Worm (Caenorhabditis elegans): ENCODE measurements around the gene Y4C6B.4.

Y4C6B.4 gene

DNA sequence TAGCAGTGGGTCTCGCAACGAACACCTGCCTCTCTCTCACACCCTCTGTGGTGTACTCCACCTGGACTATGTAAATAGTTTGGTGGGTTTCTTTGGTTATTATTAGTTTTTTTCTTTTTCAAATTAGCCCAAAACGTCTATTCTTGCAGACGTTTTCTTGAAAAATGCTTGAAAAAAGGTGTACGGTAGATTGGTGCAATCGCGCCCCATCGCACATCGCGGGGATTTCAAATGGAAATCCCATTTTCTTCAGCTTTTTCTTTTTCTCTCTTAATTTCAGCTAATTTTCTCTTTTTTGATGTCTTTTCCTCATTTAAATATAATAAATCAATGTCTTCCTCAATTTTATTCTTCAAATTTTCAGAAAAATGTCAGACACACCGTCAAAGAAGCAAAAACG lies 27.9 kb downstream of the Y4C6B.4 start, which contains the start of gene Y4C6B.1:
TSS of gene Y4C6B.1 (plus strand) at position 365 of the 400 bp plus-strand sequence.
- TF ChIP-seq ets-4 (tag; optimal IDR thresholded peaks at IDR 0.05) (no peak), ztf-16 (tag; optimal IDR thresholded peaks at IDR 0.05) (no peak), ttx-3 (tag; optimal IDR thresholded peaks at IDR 0.05) (peak; percentile 24), K09A11.1 (tag; optimal IDR thresholded peaks at IDR 0.05; ENCODE audit: insufficient read depth) (no peak), tbx-2 (tag; optimal IDR thresholded peaks at IDR 0.05) (peak; percentile 17)

DNA sequence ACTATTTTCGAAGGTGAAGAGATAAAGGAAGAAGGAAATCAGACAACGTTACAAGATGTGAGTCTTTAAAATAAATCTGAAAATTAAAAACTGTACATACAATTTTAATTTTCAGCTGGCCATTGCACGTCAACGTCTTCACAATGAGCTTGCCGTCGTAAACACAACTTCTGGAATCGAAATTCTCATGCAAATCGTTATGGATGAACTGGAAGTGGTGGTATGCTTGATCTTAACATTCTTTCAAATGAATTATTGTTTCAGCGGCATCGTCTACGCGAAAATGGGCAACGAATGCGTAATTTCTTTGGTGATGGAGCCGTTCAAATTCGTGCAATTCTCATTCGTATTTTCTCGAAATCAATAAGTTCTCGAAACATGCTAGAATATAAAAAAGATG lies 28.3 kb downstream of the Y4C6B.4 start:
- TF ChIP-seq hlh-30 (tag; optimal IDR thresholded peaks at IDR 0.05; ENCODE audit: insufficient read depth) (no peak), tbx-2 (tag; optimal IDR thresholded peaks at IDR 0.05) (no peak), pat-9 (tag; optimal IDR thresholded peaks at IDR 0.05) (no peak), ceh-9 (tag; optimal IDR thresholded peaks at IDR 0.05) (no peak), che-1 (tag; optimal IDR thresholded peaks at IDR 0.05) (no peak), npax-4 (tag; optimal IDR thresholded peaks at IDR 0.05) (no peak), nfya-1 (tag; optimal IDR thresholded peaks at IDR 0.05) (no peak), T23F11.4 (GFP tag; optimal IDR thresholded peaks at IDR 0.05) (no peak), ttx-3 (tag; optimal IDR thresholded peaks at IDR 0.05) (no peak), ceh-18 (tag; optimal IDR thresholded peaks at IDR 0.05) (no peak), ceh-24 (tag; optimal IDR thresholded peaks at IDR 0.05) (no peak), hlh-13 (GFP tag; optimal IDR thresholded peaks at IDR 0.05) (no peak), ceh-6 (GFP tag; optimal IDR thresholded peaks at IDR 0.05) (no peak), elt-4 (tag; optimal IDR thresholded peaks at IDR 0.05) (no peak), zip-5 (tag; optimal IDR thresholded peaks at IDR 0.05) (no peak)

DNA sequence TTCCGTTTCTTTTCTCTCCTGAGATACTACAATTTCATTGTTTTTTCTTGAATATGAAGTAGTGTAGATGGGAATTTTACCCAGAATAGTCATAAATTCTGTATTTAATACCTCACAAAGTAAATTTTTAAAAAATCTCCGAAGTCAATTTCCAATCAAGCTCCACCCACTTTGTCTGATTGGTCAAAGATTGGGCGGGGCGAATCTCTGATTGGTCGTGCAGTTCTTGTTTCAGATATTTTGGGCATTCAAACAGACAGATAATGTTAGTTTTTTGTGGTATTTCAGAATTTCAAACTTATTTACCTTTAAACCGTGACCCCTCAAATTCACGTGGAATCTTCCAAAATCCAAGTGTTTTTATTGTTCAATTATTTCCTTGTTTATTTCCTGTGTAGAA lies 34.3 kb downstream of the Y4C6B.4 start, which contains the start of gene F41H10.5:
TSS of gene F41H10.5 (plus strand) at position 375 of the 400 bp plus-strand sequence.
- TF ChIP-seq nfya-1 (tag; optimal IDR thresholded peaks at IDR 0.05) (peak; percentile 75), pha-4 (tag; optimal IDR thresholded peaks at IDR 0.05) (no peak)

DNA sequence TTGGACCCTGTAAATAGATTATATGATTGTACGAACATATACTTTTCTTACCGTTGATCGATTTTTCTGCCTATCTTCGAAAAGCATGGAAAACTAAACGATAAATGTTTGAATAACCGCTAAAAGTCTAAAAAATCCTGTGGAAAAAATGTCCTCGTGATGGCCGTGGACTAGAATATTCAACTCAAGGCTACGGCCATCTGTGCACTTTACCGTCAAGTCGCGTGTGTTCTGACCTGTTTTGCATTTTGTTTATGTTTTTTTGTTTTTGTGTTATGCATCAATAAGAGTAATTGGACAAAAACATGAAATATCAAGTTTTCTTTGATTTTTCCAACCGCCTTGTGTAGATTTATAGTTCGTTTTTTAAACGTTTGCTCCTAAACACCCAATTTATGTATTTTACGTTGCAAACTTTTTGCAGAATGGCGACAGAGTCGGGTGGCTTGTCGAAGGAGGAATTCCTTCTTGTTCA lies 37.9 kb downstream of the Y4C6B.4 start, which contains the start of the genes hda-6 and F41H10.4:
TSS of gene hda-6 (minus strand) at position 172 of the 475 bp plus-strand sequence.
TSS of gene F41H10.4 (plus strand) at position 425 of the 475 bp plus-strand sequence.
- TF ChIP-seq hlh-8 (tag; optimal IDR thresholded peaks at IDR 0.05) (peak; percentile 36), hlh-30 (tag; optimal IDR thresholded peaks at IDR 0.05; ENCODE audit: insufficient read depth) (peak; percentile 82), ceh-31 (tag; optimal IDR thresholded peaks at IDR 0.05) (peak; percentile 90), ceh-18 (tag; optimal IDR thresholded peaks at IDR 0.05) (no peak), elt-2 (tag; optimal IDR thresholded peaks at IDR 0.05) (peak; percentile 37), pax-1 (tag; optimal IDR thresholded peaks at IDR 0.05) (peak; percentile 65), C08G9.2 (tag; optimal IDR thresholded peaks at IDR 0.05) (peak; percentile 88), Y22D7AL.16 (tag; optimal IDR thresholded peaks at IDR 0.05) (no peak), ceh-2 (tag; optimal IDR thresholded peaks at IDR 0.05) (peak; percentile 69), ref-2 (tag; optimal IDR thresholded peaks at IDR 0.05) (peak; percentile 24), dmd-4 (tag; optimal IDR thresholded peaks at IDR 0.05; ENCODE audit: borderline replicate concordance) (no peak), C38D4.7 (GFP tag; optimal IDR thresholded peaks at IDR 0.05) (no peak), ets-4 (tag; optimal IDR thresholded peaks at IDR 0.05) (peak; percentile 51), dve-1 (tag; optimal IDR thresholded peaks at IDR 0.05) (no peak), nfya-1 (tag; optimal IDR thresholded peaks at IDR 0.05) (peak; percentile 33), zip-5 (tag; optimal IDR thresholded peaks at IDR 0.05) (peak; percentile 23), rnt-1 (tag; optimal IDR thresholded peaks at IDR 0.05) (peak; percentile 49), tbx-7 (tag; optimal IDR thresholded peaks at IDR 0.05) (peak; percentile 54), tbx-2 (tag; optimal IDR thresholded peaks at IDR 0.05) (peak; percentile 73)

DNA sequence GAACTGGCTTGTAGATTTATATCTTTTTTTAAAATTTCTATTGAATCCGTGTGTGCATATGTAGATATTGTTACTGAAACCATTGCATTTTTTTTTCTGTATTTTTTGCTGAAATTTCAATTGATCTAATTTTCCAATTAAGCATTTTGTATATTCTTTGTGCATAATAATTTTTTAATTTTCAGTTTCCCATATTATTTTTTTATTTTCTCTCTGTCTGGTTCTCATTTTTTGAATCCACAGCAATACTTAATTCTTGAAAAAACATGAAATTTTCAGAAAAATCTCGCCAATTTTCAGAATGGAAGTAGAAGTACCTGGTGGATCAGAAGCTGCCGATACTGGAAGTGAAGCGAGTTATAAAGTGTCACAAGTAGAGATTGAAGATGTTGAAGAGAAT lies 40.3 kb downstream of the Y4C6B.4 start, which contains the start of gene sand-1:
TSS of gene sand-1 (plus strand) at position 301 of the 400 bp plus-strand sequence.
- no peak for TF ChIP-seq ets-4 (tag; optimal IDR thresholded peaks at IDR 0.05)
- TF ChIP-seq pax-1 (tag; optimal IDR thresholded peaks at IDR 0.05) = no peak
- no peak for TF ChIP-seq C08G9.2 (tag; optimal IDR thresholded peaks at IDR 0.05)
- no peak for TF ChIP-seq unc-86 (tag; optimal IDR thresholded peaks at IDR 0.05)
- no peak for TF ChIP-seq lim-6 (tag; optimal IDR thresholded peaks at IDR 0.05)
- no peak for TF ChIP-seq ceh-45 (GFP tag; IDR thresholded peaks at IDR 0.05)
- TF ChIP-seq madf-2 (tag; optimal IDR thresholded peaks at IDR 0.05) = no peak
- TF ChIP-seq ceh-18 (tag; optimal IDR thresholded peaks at IDR 0.05) = no peak
- TF ChIP-seq nfya-1 (tag; optimal IDR thresholded peaks at IDR 0.05) = no peak
- TF ChIP-seq che-1 (tag; optimal IDR thresholded peaks at IDR 0.05) = no peak
- TF ChIP-seq eyg-1 (tag; optimal IDR thresholded peaks at IDR 0.05) = no peak
- TF ChIP-seq ceh-9 (tag; optimal IDR thresholded peaks at IDR 0.05) = no peak
- no peak for TF ChIP-seq fax-1 (tag; optimal IDR thresholded peaks at IDR 0.05)
- TF ChIP-seq ztf-16 (tag; optimal IDR thresholded peaks at IDR 0.05) = no peak
- TF ChIP-seq ceh-22 (tag; optimal IDR thresholded peaks at IDR 0.05) = no peak
- TF ChIP-seq unc-42 (tag; optimal IDR thresholded peaks at IDR 0.05) = no peak
- no peak for TF ChIP-seq hlh-8 (tag; optimal IDR thresholded peaks at IDR 0.05)
- no peak for TF ChIP-seq ahr-1 (tag; optimal IDR thresholded peaks at IDR 0.05)
- TF ChIP-seq elt-4 (tag; optimal IDR thresholded peaks at IDR 0.05) = no peak
- no peak for TF ChIP-seq zip-5 (tag; optimal IDR thresholded peaks at IDR 0.05)

All from whole organism, late embryonic.